Fruit fly (Drosophila melanogaster) whole organism, embryonic: ENCODE data around the gene Son.
A peak's percentile ranks its signal among the peaks of the same experiment; 100 is the strongest.

Experiments
- Bgb ChIP-seq: fragments of 200-800 bp; sonication (Bioruptor generic); IDR thresholded peaks from 2 replicates; pipeline ENCODE4 v1.3.6; 2022; ENCODE audit warnings: missing biosample characterization, missing genetic modification characterization; ENCODE audit not compliant: partially characterized antibody
- Bteb2 ChIP-seq: fragments of 200-800 bp; sonication (Bioruptor generic); optimal IDR thresholded peaks from 2 replicates; lab custom pipeline; 2016; ENCODE audit warnings: missing biosample characterization, missing genetic modification characterization
- CG10543 ChIP-seq: fragments of 200-800 bp; sonication (Bioruptor generic); optimal IDR thresholded peaks from 3 replicates; lab custom pipeline; 2017; ENCODE audit warnings: missing biosample characterization, mild to moderate bottlenecking, missing genetic modification characterization, moderate library complexity
- CG10654 ChIP-seq: fragments of 200-800 bp; sonication (Bioruptor generic); optimal IDR thresholded peaks from 2 replicates; lab custom pipeline; 2016; ENCODE audit warnings: missing biosample characterization, missing genetic modification characterization
- CG10959 ChIP-seq: fragments of 200-800 bp; sonication (Bioruptor generic); IDR thresholded peaks from 2 replicates; pipeline ENCODE4 v1.3.6; 2022; ENCODE audit warnings: missing biosample characterization, missing genetic modification characterization
- CG10979 ChIP-seq: fragments of 200-800 bp; sonication (Bioruptor generic); optimal IDR thresholded peaks from 2 replicates; lab custom pipeline; 2018; ENCODE audit warnings: missing biosample characterization, mild to moderate bottlenecking, missing genetic modification characterization, moderate library complexity
- CG11247 ChIP-seq: fragments of 200-800 bp; sonication (Bioruptor generic); IDR thresholded peaks from 2 replicates; pipeline ENCODE4 v1.3.6; 2022; ENCODE audit warnings: missing biosample characterization, missing genetic modification characterization
- CG12744 ChIP-seq: fragments of 200-800 bp; sonication (Bioruptor generic); optimal IDR thresholded peaks from 2 replicates; lab custom pipeline; 2016; ENCODE audit warnings: missing biosample characterization, missing genetic modification characterization
- CG13287 ChIP-seq: fragments of 200-800 bp; sonication (Bioruptor generic); IDR thresholded peaks from 2 replicates; pipeline ENCODE4 v1.3.6; 2022; ENCODE audit warnings: missing biosample characterization, missing genetic modification characterization; ENCODE audit not compliant: partially characterized antibody
- CG13296 ChIP-seq: fragments of 200-800 bp; sonication (Bioruptor generic); optimal IDR thresholded peaks from 3 replicates; lab custom pipeline; 2018; ENCODE audit warnings: missing biosample characterization, mild to moderate bottlenecking, missing genetic modification characterization
- CG13894 ChIP-seq: fragments of 200-800 bp; sonication (Bioruptor generic); optimal IDR thresholded peaks from 3 replicates; lab custom pipeline; 2018; ENCODE audit warnings: missing biosample characterization, mild to moderate bottlenecking, missing genetic modification characterization, moderate library complexity
- CG1529 ChIP-seq: fragments of 200-800 bp; sonication (Bioruptor generic); optimal IDR thresholded peaks from 3 replicates; lab custom pipeline; 2018; ENCODE audit warnings: missing biosample characterization, missing genetic modification characterization
- CG16815 ChIP-seq: fragments of 200-800 bp; sonication (Bioruptor generic); optimal IDR thresholded peaks from 3 replicates; lab custom pipeline; 2017; ENCODE audit warnings: missing biosample characterization, mild to moderate bottlenecking, missing genetic modification characterization
- CG17568 ChIP-seq: fragments of 200-800 bp; sonication (Bioruptor generic); optimal IDR thresholded peaks from 2 replicates; lab custom pipeline; 2018; ENCODE audit warnings: missing biosample characterization, mild to moderate bottlenecking, missing genetic modification characterization, moderate library complexity
- CG2712 ChIP-seq: fragments of 200-800 bp; optimal IDR thresholded peaks from 3 replicates; lab custom pipeline; 2019; ENCODE audit warnings: missing biosample characterization, mild to moderate bottlenecking, missing genetic modification characterization, moderate library complexity
- CG3065 ChIP-seq: fragments of 200-800 bp; sonication (Bioruptor generic); optimal IDR thresholded peaks from 2 replicates; lab custom pipeline; 2016; ENCODE audit warnings: missing biosample characterization, missing genetic modification characterization
- CG33213 ChIP-seq: fragments of 200-800 bp; sonication (Bioruptor generic); optimal IDR thresholded peaks from 3 replicates; lab custom pipeline; 2016; ENCODE audit warnings: missing biosample characterization, missing genetic modification characterization
- CG3407 ChIP-seq: fragments of 200-800 bp; sonication (Bioruptor generic); optimal IDR thresholded peaks from 2 replicates; lab custom pipeline; 2018; ENCODE audit warnings: missing biosample characterization, mild to moderate bottlenecking, missing genetic modification characterization
- CG3838 ChIP-seq: fragments of 200-800 bp; sonication (Bioruptor generic); optimal IDR thresholded peaks from 3 replicates; lab custom pipeline; 2016; ENCODE audit warnings: missing biosample characterization, missing genetic modification characterization
- CG3847 ChIP-seq: fragments of 200-800 bp; sonication (Bioruptor generic); IDR thresholded peaks from 2 replicates; pipeline ENCODE4 v1.3.6; 2022; ENCODE audit warnings: missing biosample characterization, missing genetic modification characterization
- CG4854 ChIP-seq: fragments of 200-800 bp; sonication (Bioruptor generic); optimal IDR thresholded peaks from 2 replicates; lab custom pipeline; 2016; ENCODE audit warnings: missing biosample characterization, missing genetic modification characterization, inconsistent platforms
- CG6813 ChIP-seq: fragments of 200-800 bp; sonication (Bioruptor generic); optimal IDR thresholded peaks from 2 replicates; lab custom pipeline; 2017; ENCODE audit warnings: missing biosample characterization, missing genetic modification characterization, mild to moderate bottlenecking, moderate library complexity, missing genetic modification reagents
- Dp ChIP-seq: fragments of 200-800 bp; sonication (Bioruptor generic); optimal IDR thresholded peaks from 2 replicates; lab custom pipeline; 2018; ENCODE audit warnings: missing biosample characterization, mild to moderate bottlenecking, missing genetic modification characterization, moderate library complexity
- E2f1 ChIP-seq: fragments of 200-800 bp; sonication (Bioruptor generic); IDR thresholded peaks from 2 replicates; pipeline ENCODE4 v1.3.6; 2022; ENCODE audit warnings: missing biosample characterization, missing genetic modification characterization
- E2f2 ChIP-seq: fragments of 200-800 bp; sonication (Bioruptor generic); IDR thresholded peaks from 2 replicates; pipeline ENCODE4 v1.3.6; 2022; ENCODE audit warnings: missing biosample characterization, missing genetic modification characterization
- Ets97D ChIP-seq: fragments of 200-800 bp; sonication (Bioruptor generic); optimal IDR thresholded peaks from 3 replicates; lab custom pipeline; 2016; ENCODE audit warnings: missing biosample characterization, missing genetic modification characterization
- GATAe ChIP-seq: fragments of 200-800 bp; sonication (Bioruptor generic); conservative IDR thresholded peaks from 2 replicates; pipeline ENCODE4 v1.3.6; 2022; ENCODE audit warnings: missing biosample characterization, missing genetic modification characterization
- Hmr ChIP-seq: fragments of 200-800 bp; sonication (Bioruptor generic); optimal IDR thresholded peaks from 3 replicates; lab custom pipeline; 2017; ENCODE audit warnings: mild to moderate bottlenecking, missing biosample characterization, missing genetic modification reagents, missing genetic modification characterization
- Max ChIP-seq: fragments of 200-800 bp; sonication (Bioruptor generic); optimal IDR thresholded peaks from 2 replicates; lab custom pipeline; 2016; ENCODE audit warnings: missing biosample characterization, mild to moderate bottlenecking, missing genetic modification characterization
- NC2β ChIP-seq: fragments of 200-800 bp; sonication (Bioruptor generic); optimal IDR thresholded peaks from 2 replicates; lab custom pipeline; 2016; ENCODE audit warnings: missing biosample characterization, missing genetic modification characterization
- NFAT ChIP-seq: fragments of 200-800 bp; sonication (Bioruptor generic); IDR thresholded peaks from 2 replicates; pipeline ENCODE4 v1.3.6; 2022; ENCODE audit warnings: missing biosample characterization, missing genetic modification characterization
- PHDP ChIP-seq: fragments of 200-800 bp; sonication (Bioruptor generic); optimal IDR thresholded peaks from 3 replicates; lab custom pipeline; 2018; ENCODE audit warnings: missing biosample characterization, mild to moderate bottlenecking, missing genetic modification characterization, moderate library complexity
- chm ChIP-seq: fragments of 200-800 bp; sonication (Bioruptor generic); IDR thresholded peaks from 2 replicates; pipeline ENCODE4 v1.3.6; 2022; ENCODE audit warnings: missing biosample characterization, missing genetic modification characterization
- dimm ChIP-seq: fragments of 200-800 bp; sonication (Bioruptor generic); IDR thresholded peaks from 2 replicates; pipeline ENCODE4 v1.3.6; 2022; ENCODE audit warnings: missing biosample characterization, missing genetic modification characterization
- dm ChIP-seq: fragments of 200-800 bp; sonication (Bioruptor generic); optimal IDR thresholded peaks from 3 replicates; lab custom pipeline; 2016; ENCODE audit warnings: missing biosample characterization, missing genetic modification characterization
- en ChIP-seq: fragments of 200-800 bp; sonication (Bioruptor generic); optimal IDR thresholded peaks from 2 replicates; lab custom pipeline; 2016; ENCODE audit warnings: missing biosample characterization, missing genetic modification characterization
- gcm ChIP-seq: fragments of 200-800 bp; sonication (Bioruptor generic); optimal IDR thresholded peaks from 2 replicates; lab custom pipeline; 2019; ENCODE audit warnings: missing biosample characterization, mild to moderate bottlenecking, missing genetic modification characterization, moderate library complexity
- h ChIP-seq: fragments of >200 bp; optimal IDR thresholded peaks from 2 replicates; lab custom pipeline; 2017
- ken ChIP-seq: fragments of 200-800 bp; sonication (Bioruptor generic); IDR thresholded peaks from 3 replicates; pipeline ENCODE4 v1.3.6; 2022; ENCODE audit warnings: missing biosample characterization, missing genetic modification characterization
- mirr ChIP-seq: fragments of 200-800 bp; sonication (Bioruptor generic); optimal IDR thresholded peaks from 3 replicates; lab custom pipeline; 2018; ENCODE audit warnings: missing biosample characterization, mild to moderate bottlenecking, missing genetic modification characterization
- phol ChIP-seq: fragments of 200-800 bp; sonication (Bioruptor generic); optimal IDR thresholded peaks from 3 replicates; lab custom pipeline; 2018; ENCODE audit warnings: missing biosample characterization, mild to moderate bottlenecking, missing genetic modification characterization, moderate library complexity
- pzg ChIP-seq: fragments of 200-800 bp; sonication (Bioruptor generic); optimal IDR thresholded peaks from 3 replicates; lab custom pipeline; 2018; ENCODE audit warnings: missing biosample characterization, mild to moderate bottlenecking, missing genetic modification characterization, moderate library complexity
- sc ChIP-seq, 3 experiments: fragments of >200 bp in 2 of 3; fragments of 200-800 bp in 1 of 3; sonication (Bioruptor generic) in 1 of 3; optimal IDR thresholded peaks; 2 replicates in 2 of 3; 3 replicates in 1 of 3; lab custom pipeline; 2017; ENCODE audit warnings: mild to moderate bottlenecking in 1 of 3, missing biosample characterization in 1 of 3, missing genetic modification characterization in 1 of 3, missing genetic modification reagents in 1 of 3
- shn ChIP-seq: fragments of 200-800 bp; sonication (Bioruptor generic); optimal IDR thresholded peaks from 3 replicates; lab custom pipeline; 2016; ENCODE audit warnings: missing biosample characterization, missing genetic modification characterization
- sr ChIP-seq: fragments of 200-800 bp; sonication (Bioruptor generic); IDR thresholded peaks from 3 replicates; pipeline ENCODE4 v1.3.6; 2022; ENCODE audit warnings: missing biosample characterization, missing genetic modification characterization
- sug ChIP-seq: fragments of 200-800 bp; optimal IDR thresholded peaks from 2 replicates; lab custom pipeline; 2019; ENCODE audit warnings: missing biosample characterization, mild to moderate bottlenecking, missing genetic modification characterization, moderate library complexity
- tna ChIP-seq: fragments of 200-800 bp; sonication (Bioruptor generic); IDR thresholded peaks from 2 replicates; pipeline ENCODE4 v1.3.6; 2022; ENCODE audit warnings: missing biosample characterization, missing genetic modification characterization; ENCODE audit not compliant: partially characterized antibody
- trh ChIP-seq: fragments of 200-800 bp; sonication (Bioruptor generic); optimal IDR thresholded peaks from 2 replicates; lab custom pipeline; 2016; ENCODE audit warnings: missing biosample characterization, missing genetic modification characterization
- tx ChIP-seq: fragments of 200-800 bp; sonication (Bioruptor generic); optimal IDR thresholded peaks from 2 replicates; lab custom pipeline; 2016; ENCODE audit warnings: missing biosample characterization, missing genetic modification characterization
- wek ChIP-seq: fragments of 200-800 bp; sonication (Bioruptor generic); optimal IDR thresholded peaks from 3 replicates; lab custom pipeline; 2018; ENCODE audit warnings: missing biosample characterization, mild to moderate bottlenecking, missing genetic modification characterization, moderate library complexity

The Son gene

DNA sequence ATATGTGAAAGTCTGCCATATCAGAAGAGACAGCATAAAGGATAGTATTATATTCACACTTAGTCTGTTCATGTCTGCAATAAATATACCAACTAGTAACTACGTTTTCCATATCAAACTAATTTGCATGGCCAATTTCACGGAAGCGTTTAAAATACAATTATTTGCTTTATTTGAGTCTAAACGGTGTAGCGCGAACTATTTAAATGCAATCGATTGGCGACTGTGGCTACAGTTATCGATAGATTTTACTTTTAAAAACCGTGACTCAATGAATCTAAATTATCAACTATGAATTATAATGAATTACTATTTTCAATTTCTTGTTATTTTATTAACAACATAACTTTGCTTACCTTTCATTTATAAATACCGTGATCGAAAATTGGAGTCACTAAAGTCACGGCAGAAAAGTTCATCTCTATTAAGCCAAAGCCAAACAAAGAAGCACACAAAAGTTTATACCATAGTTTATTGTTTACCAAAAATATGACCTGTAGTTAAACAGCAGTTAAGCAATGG lies 49.1 kb downstream of the Son start, which contains the start of the genes CG9427 and CG8319 (continued):
- TF ChIP-seq gcm (peak; percentile 62), CG10654 (GFP tag; lab: Kevin White, UChicago) (peak; percentile 40), CG12744 (peak; percentile 38), CG10543 (peak; percentile 66), CG11247 (GFP tag; lab: Robert Waterston, UW) (peak; percentile 38; the same call in 1 of the 2 replicates), tna (peak; percentile 65; the same call in 1 of the 2 replicates), Bgb (GFP tag; lab: Robert Waterston, UW) (peak; percentile 78), Ets97D (GFP tag; lab: Kevin White, UChicago) (peak; percentile 64), CG33213 (GFP tag; lab: Kevin White, UChicago) (peak; percentile 26), CG16815 (no peak), CG10979 (peak; percentile 54), CG13296 (peak; percentile 62), chm (GFP tag; lab: Robert Waterston, UW) (no peak), E2f1 (GFP tag; lab: Robert Waterston, UW) (0 out of 2 replicates have a peak, but pooled peaks have one; percentile 34), wek (GFP tag; lab: Kevin White, UChicago) (no peak), mirr (GFP tag; lab: Kevin White, UChicago) (no peak), Bteb2 (peak; percentile 70), GATAe (GFP tag; lab: Robert Waterston, UW) (no peak), dimm (GFP tag; lab: Robert Waterston, UW) (no peak), trh (GFP tag; lab: Kevin White, UChicago) (peak; percentile 22), h (lab: Kevin White, UChicago) (no peak), pzg (GFP tag; lab: Kevin White, UChicago) (peak; percentile 77), CG1529 (GFP tag; lab: Kevin White, UChicago) (peak; percentile 1), CG17568 (GFP tag; lab: Kevin White, UChicago) (no peak), sug (tag; lab: Kevin White, UChicago) (peak; percentile 72), Hmr (GFP tag; lab: Kevin White, UChicago) (peak; percentile 56), NFAT (GFP tag; lab: Robert Waterston, UW) (peak; percentile 42), CG6813 (GFP tag; lab: Kevin White, UChicago) (no peak), CG2712 (peak; percentile 75), PHDP (tag; lab: Kevin White, UChicago) (peak; percentile 77), CG13287 (peak; percentile 96), phol (tag; lab: Kevin White, UChicago) (peak; percentile 85), CG3065 (peak; percentile 41), ken (GFP tag; lab: Robert Waterston, UW) (0 out of 3 replicates have a peak, but pooled peaks have one; percentile 22), CG3838 (no peak), tx (GFP tag; lab: Kevin White, UChicago) (peak; percentile 43), E2f2 (GFP tag; lab: Robert Waterston, UW) (peak; percentile 94), CG3847 (peak; percentile 55), en (GFP tag; lab: Kevin White, UChicago) (peak; percentile 10), CG4854 (GFP tag; lab: Kevin White, UChicago) (peak; percentile 51), sr (no peak), shn (GFP tag; lab: Kevin White, UChicago) (peak; percentile 16), NC2β (GFP tag; lab: Kevin White, UChicago) (peak; percentile 28), CG3407 (GFP tag; lab: Kevin White, UChicago) (peak; percentile 17), Dp (GFP tag; lab: Kevin White, UChicago) (peak; percentile 93), CG10959 (no peak), Max (GFP tag; lab: Kevin White, UChicago) (peak; percentile 63), CG13894 (tag; lab: Kevin White, UChicago) (peak; percentile 64), sc (optimal IDR thresholded peaks at IDR 0.05; lab: Kevin White, UChicago) (no peak), sc (GFP tag; optimal IDR thresholded peaks at IDR 0.05; lab: Kevin White, UChicago) (no peak), dm (peak; percentile 53)
